Fruit fly (Drosophila melanogaster) S2 (cell line): ENCODE measurements around the gene CG42340.

Experiments used
- CG8478 ChIP-seq: fragments of >200 bp; optimal IDR thresholded peaks from 2 replicates; lab custom pipeline; 2018
- CTCF ChIP-seq, 2 experiments: fragments of >200 bp; optimal IDR thresholded peaks; 2 replicates each; lab custom pipeline; 2018

DNA sequence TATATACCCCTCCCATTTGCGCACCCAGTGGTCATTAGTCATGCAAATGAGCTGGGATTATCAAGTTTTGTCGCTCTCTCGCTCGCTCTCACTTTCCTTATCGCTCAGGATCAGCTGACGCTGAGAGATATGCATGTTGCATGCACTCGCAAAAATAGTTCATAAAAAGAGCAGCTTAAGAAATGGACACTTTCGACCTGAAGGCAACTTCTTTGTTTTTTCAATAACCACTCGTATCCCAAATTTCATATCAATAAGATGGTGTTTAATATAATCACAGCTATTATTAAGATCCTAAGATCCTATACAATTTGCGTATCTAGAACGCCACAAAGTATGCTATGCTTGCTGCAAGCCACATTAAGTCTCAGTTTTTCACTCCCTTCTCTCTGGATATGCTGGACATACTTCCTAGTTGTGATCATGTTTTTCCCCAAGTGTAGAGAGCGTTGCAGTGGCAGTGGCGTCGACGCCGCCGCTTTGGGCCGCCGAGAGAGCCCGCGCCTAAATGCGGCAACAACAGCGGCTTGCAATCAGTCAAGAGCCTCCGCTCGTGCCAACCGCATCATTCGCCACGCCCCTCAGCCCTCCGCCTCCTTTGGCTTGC lies 16.2 kb upstream of the CG42340 start, which contains the start of gene CG34417:
- TF ChIP-seq CG8478 (lab: Kevin White, UChicago) (no peak), CTCF (optimal IDR thresholded peaks at IDR 0.05; lab: Kevin White, UChicago) (no peak)
